Worm (Caenorhabditis elegans) whole organism, L4/young adult: ENCODE measurements around the gene srm-5.

ENCODE experiments used
- W03F9.2 ChIP-seq: fragments of 150-350 bp; optimal IDR thresholded peaks from 2 replicates; lab custom pipeline; 2014; ENCODE audit warnings: missing biosample characterization, missing genetic modification characterization
- dao-5 ChIP-seq: sonication (generic microtip); optimal IDR thresholded peaks from 2 replicates; lab custom pipeline; 2016; ENCODE audit warnings: missing genotype, missing genetic modification characterization, moderate library complexity, missing compliant biosample characterization
- him-1 ChIP-seq: sonication (generic microtip); optimal IDR thresholded peaks from 2 replicates; lab custom pipeline; 2016; ENCODE audit warnings: missing genotype, missing genetic modification reagents, missing genetic modification characterization, missing compliant biosample characterization

ce11 chrV:14322743-14323142, 12.3 kb upstream of the srm-5 start, which contains the start of gene F47B8.3:
- TF ChIP-seq him-1 (tag; lab: Kevin White, UChicago) (no peak), dao-5 (no peak), W03F9.2 (tag; lab: Kevin White, UChicago) (no peak)
